Fruit fly (Drosophila melanogaster) whole organism, embryonic: ENCODE results near the gene CG9360.
A peak's percentile ranks its signal among the peaks of the same experiment; 100 is the strongest.

Source experiments
- Abd-B ChIP-seq: fragments of 200-800 bp; sonication (Bioruptor generic); optimal IDR thresholded peaks from 2 replicates; lab custom pipeline; 2018; ENCODE audit warnings: missing biosample characterization, mild to moderate bottlenecking, missing genetic modification characterization, moderate library complexity
- Aef1 ChIP-seq: fragments of 200-800 bp; sonication (Bioruptor generic); IDR thresholded peaks from 3 replicates; pipeline ENCODE4 v1.3.6; 2022; ENCODE audit warnings: missing biosample characterization, missing genetic modification characterization
- B-H2 ChIP-seq: fragments of 200-800 bp; sonication (Bioruptor generic); optimal IDR thresholded peaks from 2 replicates; lab custom pipeline; 2018; ENCODE audit warnings: missing biosample characterization, mild to moderate bottlenecking, missing genetic modification characterization
- Bdp1 ChIP-seq: fragments of 200-800 bp; sonication (Bioruptor generic); optimal IDR thresholded peaks from 3 replicates; lab custom pipeline; 2016; ENCODE audit warnings: missing biosample characterization, missing genetic modification characterization
- CG10431 ChIP-seq: fragments of 200-800 bp; sonication (Bioruptor generic); optimal IDR thresholded peaks from 3 replicates; lab custom pipeline; 2018; ENCODE audit warnings: missing biosample characterization, mild to moderate bottlenecking, missing genetic modification characterization
- CG11696 ChIP-seq: fragments of 200-800 bp; sonication (Bioruptor generic); IDR thresholded peaks from 2 replicates; pipeline ENCODE4 v1.3.6; 2022; ENCODE audit warnings: missing biosample characterization, missing genetic modification characterization
- CG12219 ChIP-seq: fragments of 200-800 bp; sonication (Bioruptor generic); optimal IDR thresholded peaks from 3 replicates; lab custom pipeline; 2018; ENCODE audit warnings: missing biosample characterization, mild to moderate bottlenecking, missing genetic modification characterization
- CG13296 ChIP-seq: fragments of 200-800 bp; sonication (Bioruptor generic); optimal IDR thresholded peaks from 3 replicates; lab custom pipeline; 2018; ENCODE audit warnings: missing biosample characterization, mild to moderate bottlenecking, missing genetic modification characterization
- CG13894 ChIP-seq: fragments of 200-800 bp; sonication (Bioruptor generic); optimal IDR thresholded peaks from 3 replicates; lab custom pipeline; 2018; ENCODE audit warnings: missing biosample characterization, mild to moderate bottlenecking, missing genetic modification characterization, moderate library complexity
- CG1603 ChIP-seq: fragments of 200-800 bp; sonication (Bioruptor generic); optimal IDR thresholded peaks from 2 replicates; lab custom pipeline; 2019; ENCODE audit warnings: missing biosample characterization, mild to moderate bottlenecking, missing genetic modification characterization, moderate library complexity
- CG16813 ChIP-seq: fragments of 200-800 bp; sonication (Bioruptor generic); IDR thresholded peaks from 3 replicates; pipeline ENCODE4 v1.3.6; 2022; ENCODE audit warnings: missing biosample characterization, missing genetic modification characterization; ENCODE audit not compliant: partially characterized antibody
- CG17361 ChIP-seq: fragments of 200-800 bp; sonication (Bioruptor generic); IDR thresholded peaks from 3 replicates; pipeline ENCODE4 v1.3.6; 2022; ENCODE audit warnings: missing biosample characterization, missing genetic modification characterization
- CG34422 ChIP-seq: fragments of 200-800 bp; sonication (Bioruptor generic); IDR thresholded peaks from 3 replicates; pipeline ENCODE4 v1.3.6; 2022; ENCODE audit warnings: missing biosample characterization, missing genetic modification characterization
- CG4404 ChIP-seq: fragments of 200-800 bp; sonication (Bioruptor generic); IDR thresholded peaks from 2 replicates; pipeline ENCODE4 v1.3.6; 2022; ENCODE audit warnings: missing biosample characterization, missing genetic modification characterization
- CG7745 ChIP-seq: fragments of 200-800 bp; sonication (Bioruptor generic); optimal IDR thresholded peaks from 2 replicates; lab custom pipeline; 2018; ENCODE audit warnings: missing biosample characterization, mild to moderate bottlenecking, missing genetic modification characterization, moderate library complexity
- CG8478 ChIP-seq: fragments of >200 bp; optimal IDR thresholded peaks from 2 replicates; lab custom pipeline; 2018
- CG9215 ChIP-seq: fragments of 200-800 bp; sonication (Bioruptor generic); IDR thresholded peaks from 2 replicates; pipeline ENCODE4 v1.3.6; 2022; ENCODE audit warnings: missing biosample characterization, missing genetic modification characterization
- CG9797 ChIP-seq: fragments of 200-800 bp; sonication (Bioruptor generic); optimal IDR thresholded peaks from 3 replicates; lab custom pipeline; 2018; ENCODE audit warnings: missing biosample characterization, mild to moderate bottlenecking, missing genetic modification characterization
- Chrac-16 ChIP-seq: fragments of 200-800 bp; sonication (Bioruptor generic); optimal IDR thresholded peaks from 3 replicates; lab custom pipeline; 2016; ENCODE audit warnings: missing biosample characterization, missing genetic modification characterization
- Dbx ChIP-seq: fragments of 200-800 bp; sonication (Bioruptor generic); IDR thresholded peaks from 3 replicates; pipeline ENCODE4 v1.3.6; 2022; ENCODE audit warnings: missing biosample characterization, missing genetic modification characterization
- HLH3B ChIP-seq: fragments of 200-800 bp; sonication (Bioruptor generic); IDR thresholded peaks from 2 replicates; pipeline ENCODE4 v1.3.6; 2022; ENCODE audit warnings: missing biosample characterization, missing genetic modification characterization
- Hr78 ChIP-seq, 2 experiments: fragments of 200-800 bp in 1 of 2; fragments of >200 bp in 1 of 2; sonication (Bioruptor generic) in 1 of 2; optimal IDR thresholded peaks; 2 replicates each; lab custom pipeline; 2017 to 2019; ENCODE audit warnings: missing biosample characterization in 2 of 2, missing genetic modification characterization in 2 of 2, mild to moderate bottlenecking in 1 of 2, moderate library complexity in 1 of 2
- Lim3 ChIP-seq: fragments of 200-800 bp; sonication (Bioruptor generic); IDR thresholded peaks from 2 replicates; pipeline ENCODE4 v1.3.6; 2022; ENCODE audit warnings: missing biosample characterization, missing genetic modification characterization
- NC2α ChIP-seq: fragments of 200-800 bp; sonication (Bioruptor generic); optimal IDR thresholded peaks from 2 replicates; lab custom pipeline; 2016; ENCODE audit warnings: missing biosample characterization, missing genetic modification characterization
- Ravus ChIP-seq: fragments of 200-800 bp; sonication (Bioruptor generic); IDR thresholded peaks from 2 replicates; pipeline ENCODE4 v1.3.6; 2022; ENCODE audit warnings: missing biosample characterization, missing genetic modification characterization
- Side ChIP-seq: fragments of 200-800 bp; sonication (Bioruptor generic); optimal IDR thresholded peaks from 2 replicates; lab custom pipeline; 2016; ENCODE audit warnings: missing biosample characterization, missing genetic modification characterization
- Sox100B ChIP-seq: fragments of 200-800 bp; sonication (Bioruptor generic); optimal IDR thresholded peaks from 3 replicates; lab custom pipeline; 2018; ENCODE audit warnings: missing biosample characterization, mild to moderate bottlenecking, missing genetic modification characterization
- Stat92E ChIP-seq, 3 experiments: fragments of >200 bp in 2 of 3; fragments of 200-800 bp in 1 of 3; sonication (Bioruptor generic) in 1 of 3; optimal IDR thresholded peaks; 2 replicates each; lab custom pipeline; 2017 to 2019; ENCODE audit warnings: missing biosample characterization in 3 of 3, missing genetic modification characterization in 3 of 3, mild to moderate bottlenecking in 1 of 3, moderate library complexity in 1 of 3
- Tbp ChIP-seq: fragments of >200 bp; optimal IDR thresholded peaks from 2 replicates; lab custom pipeline; 2018; ENCODE audit warnings: missing biosample characterization, missing genetic modification characterization
- Trl ChIP-seq, 3 experiments: fragments of >200 bp in 2 of 3; fragments of 200-800 bp in 1 of 3; sonication (Bioruptor generic) in 1 of 3; optimal IDR thresholded peaks; 2 replicates in 1 of 3; 3 replicates in 2 of 3; lab custom pipeline; 2016 to 2017; ENCODE audit warnings: missing biosample characterization in 1 of 3, missing genetic modification characterization in 1 of 3
- Vsx1 ChIP-seq: fragments of 200-800 bp; sonication (Bioruptor generic); optimal IDR thresholded peaks from 2 replicates; lab custom pipeline; 2017; ENCODE audit warnings: missing biosample characterization, mild to moderate bottlenecking, missing genetic modification characterization, missing genetic modification reagents
- br ChIP-seq: fragments of >200 bp; optimal IDR thresholded peaks from 2 replicates; lab custom pipeline; 2017
- chm ChIP-seq: fragments of 200-800 bp; sonication (Bioruptor generic); IDR thresholded peaks from 2 replicates; pipeline ENCODE4 v1.3.6; 2022; ENCODE audit warnings: missing biosample characterization, missing genetic modification characterization
- danr ChIP-seq: fragments of 200-800 bp; sonication (Bioruptor generic); IDR thresholded peaks from 2 replicates; pipeline ENCODE4 v1.3.6; 2022; ENCODE audit warnings: missing biosample characterization, missing genetic modification characterization
- hth ChIP-seq: fragments of >200 bp; optimal IDR thresholded peaks from 2 replicates; lab custom pipeline; 2017; ENCODE audit warnings: inconsistent platforms
- inv ChIP-seq: fragments of 200-800 bp; sonication (Bioruptor generic); IDR thresholded peaks from 2 replicates; pipeline ENCODE4 v1.3.6; 2022; ENCODE audit warnings: missing biosample characterization, missing genetic modification characterization; ENCODE audit not compliant: partially characterized antibody
- ken ChIP-seq: fragments of 200-800 bp; sonication (Bioruptor generic); IDR thresholded peaks from 3 replicates; pipeline ENCODE4 v1.3.6; 2022; ENCODE audit warnings: missing biosample characterization, missing genetic modification characterization
- lab ChIP-seq: fragments of 200-800 bp; sonication (Bioruptor generic); optimal IDR thresholded peaks from 3 replicates; lab custom pipeline; 2017; ENCODE audit warnings: missing biosample characterization, missing genetic modification characterization, mild to moderate bottlenecking, moderate library complexity, missing genetic modification reagents
- odd ChIP-seq: fragments of 200-800 bp; sonication (Bioruptor generic); optimal IDR thresholded peaks from 2 replicates; lab custom pipeline; 2017; ENCODE audit warnings: missing biosample characterization, mild to moderate bottlenecking, missing genetic modification characterization
- psq ChIP-seq: fragments of 200-800 bp; sonication (Bioruptor generic); optimal IDR thresholded peaks from 2 replicates; lab custom pipeline; 2017; ENCODE audit warnings: missing biosample characterization, missing genetic modification characterization
- slbo ChIP-seq: fragments of 200-800 bp; sonication (Bioruptor generic); IDR thresholded peaks from 2 replicates; pipeline ENCODE4 v1.3.6; 2022; ENCODE audit warnings: missing biosample characterization, missing genetic modification characterization
- sna ChIP-seq: fragments of 200-800 bp; sonication (Bioruptor generic); IDR thresholded peaks from 2 replicates; pipeline ENCODE4 v1.3.6; 2022; ENCODE audit warnings: missing biosample characterization, missing genetic modification characterization; ENCODE audit not compliant: partially characterized antibody
- sob ChIP-seq: fragments of 200-800 bp; sonication (Bioruptor generic); IDR thresholded peaks from 2 replicates; pipeline ENCODE4 v1.3.6; 2022; ENCODE audit warnings: missing biosample characterization, missing genetic modification characterization
- sr ChIP-seq: fragments of 200-800 bp; sonication (Bioruptor generic); IDR thresholded peaks from 3 replicates; pipeline ENCODE4 v1.3.6; 2022; ENCODE audit warnings: missing biosample characterization, missing genetic modification characterization
- stwl ChIP-seq: fragments of 200-800 bp; sonication (Bioruptor generic); optimal IDR thresholded peaks from 3 replicates; lab custom pipeline; 2018; ENCODE audit warnings: missing biosample characterization, mild to moderate bottlenecking, missing genetic modification characterization, moderate library complexity
- sug ChIP-seq: fragments of 200-800 bp; optimal IDR thresholded peaks from 2 replicates; lab custom pipeline; 2019; ENCODE audit warnings: missing biosample characterization, mild to moderate bottlenecking, missing genetic modification characterization, moderate library complexity
- tll ChIP-seq, 2 experiments: fragments of 200-800 bp in 1 of 2; fragments of >200 bp in 1 of 2; sonication (Bioruptor generic) in 1 of 2; optimal IDR thresholded peaks; 2 replicates each; lab custom pipeline; 2017 to 2019; ENCODE audit warnings: missing biosample characterization in 2 of 2, missing genetic modification characterization in 2 of 2, mild to moderate bottlenecking in 1 of 2, moderate library complexity in 1 of 2
- unpg ChIP-seq: fragments of 200-800 bp; sonication (Bioruptor generic); optimal IDR thresholded peaks from 3 replicates; lab custom pipeline; 2018; ENCODE audit warnings: missing biosample characterization, mild to moderate bottlenecking, missing genetic modification characterization, moderate library complexity
- wek ChIP-seq: fragments of 200-800 bp; sonication (Bioruptor generic); optimal IDR thresholded peaks from 3 replicates; lab custom pipeline; 2018; ENCODE audit warnings: missing biosample characterization, mild to moderate bottlenecking, missing genetic modification characterization, moderate library complexity

Gene CG9360

DNA sequence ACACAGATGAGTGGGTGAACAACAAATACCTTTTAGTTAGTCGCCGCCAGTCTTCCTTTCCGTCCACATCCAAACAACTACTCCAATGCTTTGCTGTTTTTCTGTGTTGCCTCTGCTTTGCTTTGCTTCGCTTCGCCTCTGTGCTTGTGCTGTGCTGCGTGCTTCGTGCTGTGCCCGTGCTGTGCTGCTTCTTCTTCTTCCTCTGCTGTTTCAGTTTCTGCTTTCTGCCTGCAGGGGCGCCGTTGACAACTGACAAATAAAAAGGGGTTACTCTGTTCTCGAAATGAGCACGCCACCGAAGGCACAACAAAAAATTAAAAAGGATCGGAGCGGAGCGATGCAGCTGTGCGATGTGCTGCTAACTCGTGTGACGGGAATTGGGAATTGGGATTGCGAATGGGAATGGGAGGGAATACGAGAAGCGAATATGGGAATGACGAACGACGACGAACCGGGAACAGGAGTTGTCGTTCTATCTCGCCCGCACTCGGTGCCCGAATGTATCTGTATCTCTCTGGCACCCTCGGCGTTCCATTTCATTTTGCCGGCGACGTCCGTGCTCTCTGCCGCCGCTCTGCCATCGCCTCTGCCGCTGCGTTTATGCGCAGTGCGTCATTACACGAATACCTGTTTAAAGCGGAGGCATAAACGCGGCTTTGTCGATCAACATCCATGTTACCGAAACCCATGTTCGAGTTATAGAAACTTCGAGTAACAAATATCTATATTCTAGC, 49.7 kb downstream of the CG9360 start (continued):
- TF ChIP-seq Aef1 (GFP tag; lab: Robert Waterston, UW): peak; percentile 61
- TF ChIP-seq CG10431 (GFP tag; lab: Kevin White, UChicago): peak; percentile 8
- peak; percentile 50 for TF ChIP-seq HLH3B
- TF ChIP-seq sug: peak; percentile 45
- TF ChIP-seq CG9215 (GFP tag; lab: Robert Waterston, UW): peak; percentile 69
- no peak for TF ChIP-seq CG8478 (lab: Kevin White, UChicago)
- TF ChIP-seq stwl (tag; lab: Kevin White, UChicago): no peak
- peak; percentile 42; the same call in 1 of the 2 replicates for TF ChIP-seq chm (GFP tag; lab: Robert Waterston, UW)
- TF ChIP-seq hth (lab: Kevin White, UChicago): no peak
- TF ChIP-seq Vsx1 (GFP tag; lab: Kevin White, UChicago): peak; percentile 23
- peak; percentile 75; the same call in 2 of the 3 replicates for TF ChIP-seq CG17361
- TF ChIP-seq Trl (optimal IDR thresholded peaks at IDR 0.05; lab: Kevin White, UChicago): peak in 1 of 2 experiments; percentile 30
- peak; percentile 18 for TF ChIP-seq Trl (GFP tag; optimal IDR thresholded peaks at IDR 0.05; lab: Kevin White, UChicago)
- peak; percentile 66 for TF ChIP-seq unpg
- TF ChIP-seq CG13296 (GFP tag; lab: Kevin White, UChicago): peak; percentile 62
- peak; percentile 84 for TF ChIP-seq slbo (GFP tag; lab: Robert Waterston, UW)
- TF ChIP-seq Stat92E (GFP tag; optimal IDR thresholded peaks at IDR 0.05; lab: Kevin White, UChicago): no peak
- TF ChIP-seq Side: no peak
- no peak for TF ChIP-seq br
- no peak for TF ChIP-seq Bdp1
- no peak for TF ChIP-seq Tbp (GFP tag; lab: Kevin White, UChicago)
- TF ChIP-seq CG16813 (GFP tag; lab: Robert Waterston, UW): 0 out of 3 replicates have a peak, but pooled peaks have one; percentile 35
- TF ChIP-seq CG13894: peak; percentile 60
- TF ChIP-seq CG4404: peak; percentile 65
- TF ChIP-seq Sox100B (GFP tag; lab: Kevin White, UChicago): peak; percentile 43
- TF ChIP-seq CG12219: peak; percentile 53
- TF ChIP-seq CG34422: peak; percentile 76
- TF ChIP-seq CG11696 (GFP tag; lab: Robert Waterston, UW): 0 out of 2 replicates have a peak, but pooled peaks have one; percentile 44
- TF ChIP-seq Hr78 (GFP tag; optimal IDR thresholded peaks at IDR 0.05; lab: Kevin White, UChicago): peak in 1 of 2 experiments; percentile 16
- TF ChIP-seq sna (GFP tag; lab: Robert Waterston, UW): no peak
- peak; percentile 95 for TF ChIP-seq psq (GFP tag; lab: Kevin White, UChicago)
- TF ChIP-seq sr (GFP tag; lab: Robert Waterston, UW): no peak
- peak; percentile 39 for TF ChIP-seq B-H2 (GFP tag; lab: Kevin White, UChicago)
- peak; percentile 50 for TF ChIP-seq odd (GFP tag; lab: Kevin White, UChicago)
- TF ChIP-seq ken (GFP tag; lab: Robert Waterston, UW): peak; percentile 71; the same call in 2 of the 3 replicates
- TF ChIP-seq CG9797 (GFP tag; lab: Kevin White, UChicago): peak; percentile 3
- TF ChIP-seq CG7745 (tag; lab: Kevin White, UChicago): peak; percentile 1
- peak; percentile 64 for TF ChIP-seq NC2α (GFP tag; lab: Kevin White, UChicago)
- no peak for TF ChIP-seq tll (GFP tag; optimal IDR thresholded peaks at IDR 0.05; lab: Kevin White, UChicago)
- peak; percentile 71 for TF ChIP-seq sob (GFP tag; lab: Robert Waterston, UW)
- peak; percentile 60 for TF ChIP-seq Abd-B
- TF ChIP-seq lab (GFP tag; lab: Kevin White, UChicago): peak; percentile 86
- no peak for TF ChIP-seq Lim3 (GFP tag; lab: Robert Waterston, UW)
- no peak for TF ChIP-seq inv
- TF ChIP-seq CG1603 (tag; lab: Kevin White, UChicago): peak; percentile 66
- peak; percentile 58 for TF ChIP-seq wek
- no peak for TF ChIP-seq Ravus (GFP tag; lab: Robert Waterston, UW)
- TF ChIP-seq Dbx (GFP tag; lab: Robert Waterston, UW): peak; percentile 78
- TF ChIP-seq danr (GFP tag; lab: Robert Waterston, UW): peak; percentile 77
- peak; percentile 7 for TF ChIP-seq Chrac-16 (GFP tag; lab: Kevin White, UChicago)
